Worm (Caenorhabditis elegans): ENCODE data around the gene cyn-1.

- TF ChIP-seq Y53F4B.3 (GFP tag; IDR thresholded peaks at IDR 0.05) (no peak), aptf-3 (GFP tag; IDR thresholded peaks at IDR 0.05) (no peak), snpc-4 (GFP tag; optimal IDR thresholded peaks at IDR 0.05) (no peak), snpc-4 (tag; optimal IDR thresholded peaks at IDR 0.05) (peak in 2 of 4 experiments; percentile 57 to 70), ama-1 (optimal IDR thresholded peaks at IDR 0.05) (no peak), ama-1 (GFP tag; optimal IDR thresholded peaks at IDR 0.05) (no peak)
Observed at ce11 chrV:14347234-14347826, 8.5 kb upstream of the cyn-1 start, which contains the start of gene cept-2.

Measured in whole organism, young adult.